Fruit fly (Drosophila melanogaster): ENCODE results near the gene mtgo.
A peak's percentile ranks its signal among the peaks of the same experiment; 100 is the strongest.

The mtgo gene

dm6 chr2L:16535673-16536144 is 9.1 kb upstream of the mtgo start (continued):
- TF ChIP-seq vri (GFP tag; optimal IDR thresholded peaks at IDR 0.05) (peak; percentile 69), Blimp-1 (GFP tag; optimal IDR thresholded peaks at IDR 0.05) (peak; percentile 65), acj6 (GFP tag; optimal IDR thresholded peaks at IDR 0.05) (peak; percentile 92), dac (GFP tag; optimal IDR thresholded peaks at IDR 0.05) (peak; percentile 53), CG32006 (GFP tag; optimal IDR thresholded peaks at IDR 0.05) (peak; percentile 85), Hr38 (GFP tag; optimal IDR thresholded peaks at IDR 0.05) (no peak), dsx (GFP tag; optimal IDR thresholded peaks at IDR 0.05; ENCODE audit: poor library complexity, severe bottlenecking) (peak; percentile 87), Eip75B (GFP tag; optimal IDR thresholded peaks at IDR 0.05) (peak; percentile 92), CG8119 (GFP tag; IDR thresholded peaks at IDR 0.05) (peak; percentile 95), CG7368 (GFP tag; optimal IDR thresholded peaks at IDR 0.05) (peak; percentile 89), fd85E (GFP tag; optimal IDR thresholded peaks at IDR 0.05) (peak; percentile 66), fkh (GFP tag; optimal IDR thresholded peaks at IDR 0.05) (peak; percentile 91), CG6792 (GFP tag; optimal IDR thresholded peaks at IDR 0.05) (peak; percentile 92)

dm6 chr2L:16536501-16536900 is 8.3 kb upstream of the mtgo start:
- TF ChIP-seq eg (GFP tag; IDR thresholded peaks at IDR 0.05) = peak; percentile 57; the same call in 2 of the 3 replicates
- TF ChIP-seq pdm3 (GFP tag; optimal IDR thresholded peaks at IDR 0.05) = no peak
- TF ChIP-seq salr (GFP tag; optimal IDR thresholded peaks at IDR 0.05) = peak in 1 of 2 experiments; percentile 17
- TF ChIP-seq Eip78C (GFP tag) = peak; percentile 81
- TF ChIP-seq Eip75B (GFP tag; optimal IDR thresholded peaks at IDR 0.05) = no peak
- TF ChIP-seq CG31627 (GFP tag; optimal IDR thresholded peaks at IDR 0.05) = no peak
- no peak for TF ChIP-seq Ets21C (GFP tag; optimal IDR thresholded peaks at IDR 0.05)
- TF ChIP-seq CG6854 (GFP tag; optimal IDR thresholded peaks at IDR 0.05) = peak; percentile 79
- peak; percentile 3 for TF ChIP-seq OdsH (GFP tag; optimal IDR thresholded peaks at IDR 0.05)
- peak; percentile 28 for TF ChIP-seq Ets96B (tag; optimal IDR thresholded peaks at IDR 0.05)
- TF ChIP-seq topi (GFP tag; optimal IDR thresholded peaks at IDR 0.05) = no peak
- peak; percentile 40; the same call in 2 of the 3 replicates for TF ChIP-seq CG6163 (GFP tag; IDR thresholded peaks at IDR 0.05)
- peak; percentile 5 for TF ChIP-seq spab (GFP tag; optimal IDR thresholded peaks at IDR 0.05)
- TF ChIP-seq CG10669 (GFP tag; optimal IDR thresholded peaks at IDR 0.05) = peak; percentile 7
- peak; percentile 12 for TF ChIP-seq CG16779 (tag; optimal IDR thresholded peaks at IDR 0.05)
- TF ChIP-seq CG7368 (GFP tag; optimal IDR thresholded peaks at IDR 0.05) = no peak
- TF ChIP-seq CG9139 (GFP tag; optimal IDR thresholded peaks at IDR 0.05) = peak; percentile 43
- TF ChIP-seq Blimp-1 (GFP tag; optimal IDR thresholded peaks at IDR 0.05) = peak; percentile 33
- peak; percentile 68 for TF ChIP-seq CG6808 (GFP tag; optimal IDR thresholded peaks at IDR 0.05)
- no peak for TF ChIP-seq CG6276 (GFP tag; optimal IDR thresholded peaks at IDR 0.05)
- TF ChIP-seq Eip93F (GFP tag; optimal IDR thresholded peaks at IDR 0.05) = peak; percentile 70
- TF ChIP-seq CG8119 (GFP tag; IDR thresholded peaks at IDR 0.05) = peak; percentile 31; the same call in 2 of the 3 replicates
- TF ChIP-seq fd85E (GFP tag; optimal IDR thresholded peaks at IDR 0.05) = peak; percentile 30
- no peak for TF ChIP-seq Hr38 (GFP tag; optimal IDR thresholded peaks at IDR 0.05)
- TF ChIP-seq CG11902 (GFP tag; optimal IDR thresholded peaks at IDR 0.05) = no peak
- peak; percentile 64 for TF ChIP-seq Sox102F (GFP tag; optimal IDR thresholded peaks at IDR 0.05)
- peak; percentile 55 for TF ChIP-seq dsx (GFP tag; optimal IDR thresholded peaks at IDR 0.05; ENCODE audit: poor library complexity, severe bottlenecking)
- peak; percentile 51 for TF ChIP-seq Sox14 (GFP tag; optimal IDR thresholded peaks at IDR 0.05)
- TF ChIP-seq CG3032 (tag; optimal IDR thresholded peaks at IDR 0.05) = peak; percentile 29
- TF ChIP-seq vri (GFP tag; optimal IDR thresholded peaks at IDR 0.05) = no peak
- TF ChIP-seq svp (GFP tag) = no peak
- peak; percentile 38 for TF ChIP-seq fkh (GFP tag; optimal IDR thresholded peaks at IDR 0.05)
- TF ChIP-seq ss (GFP tag; optimal IDR thresholded peaks at IDR 0.05) = peak; percentile 47 to 48

dm6 chr2L:16537049-16537459 is 7.8 kb upstream of the mtgo start:
- peak; percentile 24 for TF ChIP-seq spab (GFP tag; optimal IDR thresholded peaks at IDR 0.05)
- peak; percentile 40; the same call in 2 of the 3 replicates for TF ChIP-seq eg (GFP tag; IDR thresholded peaks at IDR 0.05)
- TF ChIP-seq OdsH (GFP tag; optimal IDR thresholded peaks at IDR 0.05) = no peak
- TF ChIP-seq Eip78C (GFP tag) = peak; percentile 69
- peak; percentile 65 for TF ChIP-seq CG3032 (tag; optimal IDR thresholded peaks at IDR 0.05)
- peak; percentile 24 for TF ChIP-seq CG4318 (GFP tag; optimal IDR thresholded peaks at IDR 0.05)
- TF ChIP-seq CG11762 (GFP tag; optimal IDR thresholded peaks at IDR 0.05; ENCODE audit: insufficient read depth) = peak; percentile 13
- TF ChIP-seq acj6 (GFP tag; optimal IDR thresholded peaks at IDR 0.05) = peak; percentile 25
- TF ChIP-seq salr (GFP tag; optimal IDR thresholded peaks at IDR 0.05) = peak in 1 of 2 experiments; percentile 10
- no peak for TF ChIP-seq lz (GFP tag; optimal IDR thresholded peaks at IDR 0.05)
- TF ChIP-seq CG6808 (GFP tag; optimal IDR thresholded peaks at IDR 0.05) = peak; percentile 2
- TF ChIP-seq CG10631 (GFP tag; optimal IDR thresholded peaks at IDR 0.05) = peak; percentile 40
- peak; percentile 6 for TF ChIP-seq Met (GFP tag; optimal IDR thresholded peaks at IDR 0.05)
- no peak for TF ChIP-seq Hr38 (GFP tag; optimal IDR thresholded peaks at IDR 0.05)
- TF ChIP-seq CG6792 (GFP tag; optimal IDR thresholded peaks at IDR 0.05) = no peak
- no peak for TF ChIP-seq dsx (GFP tag; optimal IDR thresholded peaks at IDR 0.05; ENCODE audit: poor library complexity, severe bottlenecking)
- TF ChIP-seq CG10669 (GFP tag; optimal IDR thresholded peaks at IDR 0.05) = no peak
- TF ChIP-seq Hr39 (GFP tag; optimal IDR thresholded peaks at IDR 0.05) = no peak
- no peak for TF ChIP-seq CG8319 (GFP tag; optimal IDR thresholded peaks at IDR 0.05)
- peak; percentile 54; the same call in 2 of the 3 replicates for TF ChIP-seq CG8119 (GFP tag; IDR thresholded peaks at IDR 0.05)
- no peak for TF ChIP-seq pdm3 (GFP tag; optimal IDR thresholded peaks at IDR 0.05)
- peak; percentile 56 for TF ChIP-seq CG8632 (GFP tag; optimal IDR thresholded peaks at IDR 0.05)

Measured in whole organism, prepupa.